Worm (Caenorhabditis elegans) whole organism, L4 larva: ENCODE results near the gene F28H7.3.

Experiments
- F37D6.2 ChIP-seq: sonication (generic microtip); optimal IDR thresholded peaks from 2 replicates; lab custom pipeline; 2016; ENCODE audit warnings: mild to moderate bottlenecking, missing genetic modification characterization, missing compliant biosample characterization
- dmd-6 ChIP-seq: fragments of 200-800 bp; sonication (Bioruptor generic); IDR thresholded peaks from 2 replicates; pipeline ENCODE4 v1.3.6; 2022; ENCODE audit warnings: missing genetic modification reagents, missing genetic modification characterization, missing compliant biosample characterization
- dmd-9 ChIP-seq: fragments of 200-800 bp; sonication (Bioruptor generic); IDR thresholded peaks from 2 replicates; pipeline ENCODE4 v1.3.6; 2022; ENCODE audit warnings: missing genetic modification reagents, missing genetic modification characterization, missing compliant biosample characterization
- egl-43 ChIP-seq: fragments of 200-800 bp; sonication (Bioruptor generic); IDR thresholded peaks from 2 replicates; pipeline ENCODE4 v1.3.6; 2022; ENCODE audit warnings: missing genetic modification reagents, missing genetic modification characterization, missing compliant biosample characterization
- lin-39 ChIP-seq: fragments of 150-350 bp; optimal IDR thresholded peaks from 2 replicates; lab custom pipeline; 2014; ENCODE audit warnings: missing biosample characterization, missing genetic modification reagents, missing genetic modification characterization
- lsy-2 ChIP-seq, 2 experiments: fragments of 150-350 bp in 1 of 2; sonication (generic microtip) in 1 of 2; optimal IDR thresholded peaks; 2 replicates each; lab custom pipeline; 2014 to 2017; ENCODE audit warnings: missing biosample characterization in 2 of 2, missing genetic modification characterization in 2 of 2
- mdl-1 ChIP-seq, 2 experiments: fragments of 150-350 bp in 1 of 2; sonication (generic microtip) in 1 of 2; optimal IDR thresholded peaks; 2 replicates each; lab custom pipeline; 2014 to 2017; ENCODE audit warnings: missing biosample characterization in 2 of 2, missing genetic modification characterization in 2 of 2
- nhr-28 ChIP-seq: fragments of 150-350 bp; optimal IDR thresholded peaks from 2 replicates; lab custom pipeline; 2014; ENCODE audit warnings: missing biosample characterization, missing genetic modification characterization
- pqm-1 ChIP-seq: sonication (generic microtip); optimal IDR thresholded peaks from 2 replicates; lab custom pipeline; 2017; ENCODE audit warnings: missing biosample characterization, missing genetic modification characterization
- ztf-11 ChIP-seq: fragments of 150-350 bp; optimal IDR thresholded peaks from 2 replicates; lab custom pipeline; 2014; ENCODE audit warnings: missing biosample characterization, missing genetic modification characterization

DNA sequence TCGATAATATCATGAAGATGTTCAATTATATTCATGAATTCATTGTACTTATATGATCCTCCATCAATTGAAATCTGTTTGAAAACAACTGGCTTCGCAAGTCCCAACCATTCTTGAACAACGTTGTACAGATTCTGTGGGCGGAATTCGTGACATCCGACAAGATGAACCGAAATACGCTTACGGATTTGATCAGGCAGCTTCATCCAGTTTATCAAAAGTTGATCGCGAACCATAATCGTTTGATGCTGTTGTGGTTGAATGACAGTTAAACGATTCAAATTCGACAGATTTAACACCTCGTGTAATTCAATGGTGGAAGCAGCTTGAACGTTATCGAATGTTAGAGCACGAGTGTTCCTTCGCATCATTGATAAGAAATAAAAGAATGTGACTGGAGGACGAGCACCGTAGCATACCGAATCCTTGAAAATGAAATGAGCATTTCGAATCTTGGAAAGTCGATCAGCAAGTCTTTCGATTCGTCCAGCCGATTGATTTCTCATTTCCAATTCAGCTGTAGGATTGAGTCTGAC lies 36.8 kb downstream of the F28H7.3 start:
- no peak for TF ChIP-seq egl-43 (GFP tag; lab: Robert Waterston, UW)
- no peak for TF ChIP-seq pqm-1 (tag; lab: Kevin White, UChicago)
- TF ChIP-seq dmd-9, result no peak
- TF ChIP-seq lsy-2 (tag; optimal IDR thresholded peaks at IDR 0.05; lab: Kevin White, UChicago), result no peak
- no peak for TF ChIP-seq ztf-11 (tag; lab: Kevin White, UChicago)
- peak; percentile 74 for TF ChIP-seq dmd-6
- TF ChIP-seq mdl-1 (tag; optimal IDR thresholded peaks at IDR 0.05; lab: Kevin White, UChicago), result no peak
- TF ChIP-seq nhr-28 (tag; lab: Kevin White, UChicago), result peak; percentile 40
- no peak for TF ChIP-seq F37D6.2 (tag; lab: Kevin White, UChicago)
- no peak for TF ChIP-seq lin-39 (tag; lab: Kevin White, UChicago)
